Worm (Caenorhabditis elegans): Measurements from ENCODE around the gene C45G9.15.

C45G9.15 gene

DNA sequence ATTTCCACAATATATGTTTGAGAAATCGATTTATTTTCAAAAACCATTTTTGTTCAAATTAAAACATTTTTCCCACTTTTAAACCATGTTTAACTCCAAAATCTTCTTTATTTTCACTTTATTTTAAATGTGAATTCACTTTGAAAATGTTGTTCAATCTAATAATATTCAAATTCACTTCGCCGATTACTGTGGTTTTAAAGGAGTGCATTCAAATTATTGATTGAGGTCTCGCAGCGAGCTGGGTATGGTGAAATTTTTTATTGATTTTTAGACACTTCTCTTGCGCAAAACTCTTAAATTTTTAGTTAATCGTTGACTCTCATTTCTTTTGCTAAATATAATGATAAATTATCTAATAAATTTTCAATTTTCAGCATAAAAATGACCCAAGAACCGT, 4.1 kb downstream of the C45G9.15 start, which contains the start of gene C45G9.5:
Gene C45G9.5 (plus strand): TSS at position 378 of the 400 bp plus-strand sequence.
- TF ChIP-seq daf-19 (GFP tag; conservative IDR thresholded peaks at IDR 0.05) (no peak), lir-3 (tag; optimal IDR thresholded peaks at IDR 0.05) (no peak), lsy-2 (tag; optimal IDR thresholded peaks at IDR 0.05) (no peak), dmd-9 (GFP tag; IDR thresholded peaks at IDR 0.05) (no peak), dmd-8 (GFP tag; IDR thresholded peaks at IDR 0.05) (no peak), madf-5 (GFP tag; IDR thresholded peaks at IDR 0.05) (no peak), fos-1 (tag; optimal IDR thresholded peaks at IDR 0.05) (no peak), madf-9 (GFP tag; conservative IDR thresholded peaks at IDR 0.05) (no peak), aha-1 (tag) (no peak)

- TF ChIP-seq set-16 (GFP tag; IDR thresholded peaks at IDR 0.05) (no peak), fkh-10 (GFP tag; optimal IDR thresholded peaks at IDR 0.05) (peak; percentile 37), F49E8.2 (tag; optimal IDR thresholded peaks at IDR 0.05; ENCODE audit: borderline replicate concordance) (no peak), rbr-2 (tag; optimal IDR thresholded peaks at IDR 0.05) (peak; percentile 1), ztf-7 (tag; optimal IDR thresholded peaks at IDR 0.05) (no peak), ceh-82 (tag; optimal IDR thresholded peaks at IDR 0.05) (no peak), mxl-3 (GFP tag; optimal IDR thresholded peaks at IDR 0.05) (peak; percentile 80), daf-16 (GFP tag; optimal IDR thresholded peaks at IDR 0.05) (no peak), daf-16 (tag; optimal IDR thresholded peaks at IDR 0.05) (peak; percentile 24), mes-2 (tag; optimal IDR thresholded peaks at IDR 0.05; ENCODE audit: poor library complexity, severe bottlenecking) (peak; percentile 83), hmg-1.1 (GFP tag; IDR thresholded peaks at IDR 0.05) (no peak), F10B5.3 (tag; optimal IDR thresholded peaks at IDR 0.05) (no peak), dpl-1 (GFP tag; optimal IDR thresholded peaks at IDR 0.05) (peak; percentile 54), T20F7.1 (GFP tag; optimal IDR thresholded peaks at IDR 0.05) (peak; percentile 25), mep-1 (tag; optimal IDR thresholded peaks at IDR 0.05) (peak; percentile 71), lsy-2 (tag; optimal IDR thresholded peaks at IDR 0.05) (peak in 1 of 2 experiments; percentile 59), nhr-41 (GFP tag; IDR thresholded peaks at IDR 0.05) (no peak), sdz-12 (GFP tag; optimal IDR thresholded peaks at IDR 0.05) (no peak), fos-1 (tag; optimal IDR thresholded peaks at IDR 0.05) (no peak), hif-1 (tag; optimal IDR thresholded peaks at IDR 0.05) (peak in 1 of 2 experiments; percentile 33), jun-1 (tag; optimal IDR thresholded peaks at IDR 0.05) (no peak), egl-43 (GFP tag; IDR thresholded peaks at IDR 0.05) (no peak), nhr-77 (tag; optimal IDR thresholded peaks at IDR 0.05) (peak; percentile 42), mdl-1 (tag; optimal IDR thresholded peaks at IDR 0.05) (peak in 1 of 2 experiments; percentile 5), dve-1 (tag; optimal IDR thresholded peaks at IDR 0.05; ENCODE audit: insufficient read depth) (peak; percentile 79), pha-4 (GFP tag; IDR thresholded peaks at IDR 0.05) (no peak), pha-4 (tag; optimal IDR thresholded peaks at IDR 0.05) (peak; percentile 76), ces-1 (GFP tag; optimal IDR thresholded peaks at IDR 0.05) (peak; percentile 12), nhr-28 (tag; optimal IDR thresholded peaks at IDR 0.05) (peak; percentile 77), pqm-1 (tag; optimal IDR thresholded peaks at IDR 0.05) (peak; percentile 85), unc-62 (GFP tag; optimal IDR thresholded peaks at IDR 0.05 in 1 of 2) (peak in 1 of 2 experiments; percentile 20), unc-62 (tag; optimal IDR thresholded peaks at IDR 0.05) (no peak), snpc-1.2 (GFP tag; IDR thresholded peaks at IDR 0.05) (no peak), ceh-28 (tag; optimal IDR thresholded peaks at IDR 0.05) (no peak), hlh-30 (tag; optimal IDR thresholded peaks at IDR 0.05; ENCODE audit: insufficient read depth) (peak; percentile 58), dmd-6 (GFP tag; IDR thresholded peaks at IDR 0.05) (peak; percentile 57; the same call in 1 of the 2 replicates), ZK546.5 (tag; optimal IDR thresholded peaks at IDR 0.05) (no peak), nhr-6 (tag; optimal IDR thresholded peaks at IDR 0.05) (peak; percentile 50), Y75B8A.6 (GFP tag; IDR thresholded peaks at IDR 0.05) (no peak)
These were observed 4.7 kb downstream of the C45G9.15 start, which contains the start of gene txbp-3 for ce11 chrIII:5047175-5047574. txbp-3 (minus strand) TSS chrIII:5047459.
